Worm (Caenorhabditis elegans) whole organism, mixed stage, embryonic: ENCODE measurements around the gene manf-1.
"Not testable (repeated sequence)": the region's sequence is repeated elsewhere in the genome, so short reads cannot be mapped to it uniquely, and the experiment has no call there.

Experiments used
- M03D4.4 ChIP-seq: sonication (generic microtip); optimal IDR thresholded peaks from 2 replicates; lab custom pipeline; 2017; ENCODE audit warnings: mild to moderate bottlenecking, missing genetic modification characterization, missing compliant biosample characterization
- bed-3 ChIP-seq: fragments of 200-800 bp; sonication (Bioruptor generic); optimal IDR thresholded peaks from 3 replicates; lab custom pipeline; 2018; ENCODE audit warnings: mild to moderate bottlenecking, missing genetic modification characterization, moderate library complexity, missing compliant biosample characterization
- blmp-1 ChIP-seq: fragments of 150-350 bp; optimal IDR thresholded peaks from 2 replicates; lab custom pipeline; 2014; ENCODE audit warnings: missing biosample characterization, missing genetic modification characterization
- ceh-39 ChIP-seq: fragments of 150-350 bp; optimal IDR thresholded peaks from 2 replicates; lab custom pipeline; 2014; ENCODE audit warnings: missing biosample characterization, missing genetic modification characterization
- ceh-43 ChIP-seq: fragments of 200-800 bp; sonication (Bioruptor generic); optimal IDR thresholded peaks from 2 replicates; lab custom pipeline; 2018; ENCODE audit warnings: mild to moderate bottlenecking, missing genetic modification characterization, moderate library complexity, missing compliant biosample characterization
- ceh-83 ChIP-seq: fragments of 200-800 bp; sonication (Bioruptor generic); optimal IDR thresholded peaks from 2 replicates; lab custom pipeline; 2018; ENCODE audit warnings: mild to moderate bottlenecking, missing genetic modification characterization, missing compliant biosample characterization
- ces-1 ChIP-seq: fragments of 150-350 bp; optimal IDR thresholded peaks from 2 replicates; lab custom pipeline; 2014; ENCODE audit warnings: missing biosample characterization, missing genetic modification reagents, missing genetic modification characterization
- drap-1 ChIP-seq: fragments of 200-800 bp; sonication (Bioruptor generic); optimal IDR thresholded peaks from 3 replicates; lab custom pipeline; 2018; ENCODE audit warnings: mild to moderate bottlenecking, missing genetic modification characterization, missing compliant biosample characterization
- elt-1 ChIP-seq: sonication (generic microtip); optimal IDR thresholded peaks from 2 replicates; lab custom pipeline; 2017; ENCODE audit warnings: missing genetic modification characterization, mild to moderate bottlenecking, missing compliant biosample characterization, antibody characterized with exemption, moderate library complexity, borderline replicate concordance; ENCODE audit not compliant: insufficient read depth
- elt-3 ChIP-seq: fragments of 150-350 bp; optimal IDR thresholded peaks from 2 replicates; lab custom pipeline; 2014; ENCODE audit warnings: missing biosample characterization, missing genetic modification characterization
- flh-1 ChIP-seq: fragments of 200-800 bp; sonication (Bioruptor generic); optimal IDR thresholded peaks from 2 replicates; lab custom pipeline; 2018; ENCODE audit warnings: mild to moderate bottlenecking, missing genetic modification characterization, moderate library complexity, missing compliant biosample characterization
- ham-2 ChIP-seq: fragments of 200-800 bp; sonication (Bioruptor generic); optimal IDR thresholded peaks from 2 replicates; lab custom pipeline; 2018; ENCODE audit warnings: mild to moderate bottlenecking, missing genetic modification characterization, missing compliant biosample characterization
- hlh-1 ChIP-seq: fragments of 150-350 bp; optimal IDR thresholded peaks from 2 replicates; lab custom pipeline; 2014; ENCODE audit warnings: missing biosample characterization, missing genetic modification reagents, missing genetic modification characterization
- lin-13 ChIP-seq: fragments of 150-350 bp; optimal IDR thresholded peaks from 2 replicates; lab custom pipeline; 2014; ENCODE audit warnings: missing biosample characterization, missing genetic modification characterization
- lsy-2 ChIP-seq: fragments of 150-350 bp; optimal IDR thresholded peaks from 2 replicates; lab custom pipeline; 2014; ENCODE audit warnings: missing biosample characterization, missing genetic modification characterization
- mls-2 ChIP-seq: sonication (generic microtip); optimal IDR thresholded peaks from 2 replicates; lab custom pipeline; 2016; ENCODE audit warnings: mild to moderate bottlenecking, missing genetic modification characterization, moderate library complexity, missing compliant biosample characterization
- nhr-12 ChIP-seq: fragments of 150-350 bp; optimal IDR thresholded peaks from 2 replicates; lab custom pipeline; 2014; ENCODE audit warnings: missing biosample characterization, missing genetic modification characterization
- nhr-2 ChIP-seq: fragments of 150-350 bp; optimal IDR thresholded peaks from 2 replicates; lab custom pipeline; 2014; ENCODE audit warnings: missing biosample characterization, missing genetic modification characterization
- pha-4 ChIP-seq: fragments of 150-350 bp; optimal IDR thresholded peaks from 2 replicates; lab custom pipeline; 2018; ENCODE audit warnings: missing biosample characterization, missing genetic modification reagents, missing genetic modification characterization
- sem-2 ChIP-seq: fragments of 200-800 bp; sonication (Bioruptor generic); optimal IDR thresholded peaks from 2 replicates; lab custom pipeline; 2018; ENCODE audit warnings: mild to moderate bottlenecking, missing genetic modification characterization, missing compliant biosample characterization
- tbx-8 ChIP-seq: fragments of 200-800 bp; sonication (Bioruptor generic); optimal IDR thresholded peaks from 2 replicates; lab custom pipeline; 2018; ENCODE audit warnings: mild to moderate bottlenecking, missing genetic modification characterization, moderate library complexity, missing compliant biosample characterization
- unc-120 ChIP-seq: sonication (generic microtip); optimal IDR thresholded peaks from 2 replicates; lab custom pipeline; 2017; ENCODE audit warnings: missing genetic modification characterization, missing compliant biosample characterization; ENCODE audit not compliant: poor library complexity, severe bottlenecking
- unc-62 ChIP-seq: fragments of 150-350 bp; optimal IDR thresholded peaks from 2 replicates; lab custom pipeline; 2014; ENCODE audit warnings: missing biosample characterization, missing genetic modification reagents, missing genetic modification characterization
- zip-8 ChIP-seq: fragments of 150-350 bp; optimal IDR thresholded peaks from 2 replicates; lab custom pipeline; 2014; ENCODE audit warnings: missing biosample characterization, missing genetic modification characterization

manf-1 gene

DNA sequence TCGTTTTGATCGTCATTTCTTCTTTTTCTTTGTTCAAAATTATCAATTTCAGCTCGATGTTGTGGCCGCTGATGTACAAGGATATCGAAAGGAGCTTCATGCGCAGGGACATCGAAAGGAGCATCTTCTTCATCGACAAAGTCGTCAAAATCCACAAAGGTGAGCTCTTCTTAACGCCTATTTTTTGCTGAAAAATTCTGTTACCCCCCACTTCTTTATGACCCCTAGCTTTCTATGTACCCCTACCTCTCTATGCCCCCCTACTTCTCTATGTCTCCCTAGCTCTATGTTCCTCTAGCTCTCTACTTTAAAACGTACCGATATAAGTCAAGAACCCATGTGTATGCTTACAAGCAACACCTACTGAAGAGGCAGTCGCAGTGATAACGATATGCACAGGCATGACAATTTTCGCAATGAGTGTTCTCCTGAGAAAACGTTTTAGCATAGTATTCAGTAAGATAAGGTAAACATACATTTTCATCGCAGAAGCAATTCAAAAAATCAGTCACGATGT is 30.5 kb downstream of the manf-1 start, which contains the start of gene Y54G2A.36:
Gene Y54G2A.36 (plus strand): TSS at position 51 of the 517 bp plus-strand sequence.
- TF ChIP-seq elt-3 (tag; lab: Kevin White, UChicago) (no peak), lin-13 (tag; lab: Kevin White, UChicago) (no peak), tbx-8 (GFP tag; lab: Kevin White, UChicago) (no peak), ceh-83 (GFP tag; lab: Kevin White, UChicago) (no peak), unc-62 (GFP tag; lab: Kevin White, UChicago) (no peak), pha-4 (tag; lab: Kevin White, UChicago) (no peak), unc-120 (tag; lab: Kevin White, UChicago) (no peak)

DNA sequence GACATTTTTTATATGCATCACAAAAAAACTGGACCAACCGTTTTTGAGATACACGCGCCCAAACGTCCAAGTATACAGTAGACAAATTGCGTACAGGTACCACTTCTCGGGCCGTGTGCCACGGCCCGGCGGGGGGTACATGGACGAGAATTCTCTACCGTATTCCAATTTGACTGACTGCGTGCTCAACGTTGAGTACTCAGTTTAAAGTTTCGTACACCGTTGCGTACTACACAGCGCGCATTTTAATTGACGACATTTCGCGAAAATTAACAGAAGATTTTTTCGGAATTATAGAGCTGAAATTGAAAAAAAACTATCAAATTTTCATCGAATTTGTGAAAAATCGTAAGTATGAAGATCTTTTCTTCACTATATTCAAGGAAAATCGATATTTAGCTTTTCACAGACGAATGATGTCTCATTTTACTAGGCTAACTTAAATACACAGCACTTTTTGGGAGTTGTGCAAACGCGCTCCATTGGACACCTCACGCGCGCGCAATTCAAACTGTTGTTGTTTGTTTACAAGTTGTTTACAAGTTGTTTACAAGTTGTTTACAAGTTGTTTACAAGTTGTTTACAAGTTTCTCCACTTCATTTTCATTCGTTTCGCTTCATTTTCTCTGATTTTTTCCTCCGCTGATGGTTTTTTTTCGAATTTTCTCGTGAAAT is 32.1 kb downstream of the manf-1 start:
- TF ChIP-seq lsy-2 (tag; lab: Kevin White, UChicago) = peak; percentile 20

DNA sequence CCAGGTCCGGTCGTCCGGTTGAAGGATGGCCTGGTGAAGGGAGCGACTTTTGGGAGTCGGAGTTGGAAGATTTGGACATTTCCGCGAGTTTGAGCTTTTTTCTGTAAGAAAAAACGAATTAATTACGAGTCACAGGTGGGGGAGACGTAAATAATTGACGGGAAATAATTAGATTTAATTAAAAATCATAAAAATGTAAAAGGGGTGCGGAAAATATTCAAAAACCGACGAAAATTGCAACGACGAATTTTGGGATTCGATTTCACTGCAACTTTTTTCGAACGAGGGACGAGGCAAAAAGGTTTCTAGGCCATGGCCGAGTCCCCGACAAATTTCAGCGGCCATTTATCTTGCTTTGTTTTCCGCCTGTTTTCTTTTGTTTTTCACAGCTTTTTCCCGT is 33.6 kb downstream of the manf-1 start, which contains the start of gene Y54G2A.19:
Gene Y54G2A.19 (minus strand): TSS at position 101 of the 400 bp plus-strand sequence.
- not testable (repeated sequence) for TF ChIP-seq nhr-2 (tag; lab: Kevin White, UChicago); blmp-1; hlh-1

DNA sequence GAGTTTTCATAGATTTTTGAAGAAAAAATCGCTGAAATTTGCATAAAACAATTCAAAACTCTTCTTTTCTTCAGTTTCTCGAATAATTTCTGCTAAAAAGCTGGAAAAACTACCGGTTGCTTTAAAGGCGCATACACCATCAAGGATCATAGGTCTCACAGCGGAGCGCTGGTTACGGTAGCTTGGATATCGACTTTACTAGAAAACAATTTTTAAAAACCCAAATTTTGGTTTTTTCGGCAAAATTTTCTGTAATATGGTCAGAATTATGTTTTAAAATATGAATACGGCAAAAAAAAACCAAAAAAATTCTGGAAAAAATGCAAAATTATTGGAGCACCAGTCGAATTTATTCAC is 34.8 kb downstream of the manf-1 start:
- TF ChIP-seq elt-3 (tag; lab: Kevin White, UChicago) (no peak), bed-3 (no peak), elt-1 (no peak), M03D4.4 (tag; lab: Kevin White, UChicago) (no peak), zip-8 (tag; lab: Kevin White, UChicago) (no peak), flh-1 (no peak), drap-1 (GFP tag; lab: Kevin White, UChicago) (no peak), ceh-39 (tag; lab: Kevin White, UChicago) (no peak), pha-4 (tag; lab: Kevin White, UChicago) (no peak), unc-62 (GFP tag; lab: Kevin White, UChicago) (no peak), nhr-12 (tag; lab: Kevin White, UChicago) (no peak), sem-2 (GFP tag; lab: Kevin White, UChicago) (no peak), tbx-8 (GFP tag; lab: Kevin White, UChicago) (no peak), mls-2 (tag; lab: Kevin White, UChicago) (no peak), ceh-43 (GFP tag; lab: Kevin White, UChicago) (no peak), hlh-1 (no peak)
- TF ChIP-seq, all 35 proteins: peak for 0

DNA sequence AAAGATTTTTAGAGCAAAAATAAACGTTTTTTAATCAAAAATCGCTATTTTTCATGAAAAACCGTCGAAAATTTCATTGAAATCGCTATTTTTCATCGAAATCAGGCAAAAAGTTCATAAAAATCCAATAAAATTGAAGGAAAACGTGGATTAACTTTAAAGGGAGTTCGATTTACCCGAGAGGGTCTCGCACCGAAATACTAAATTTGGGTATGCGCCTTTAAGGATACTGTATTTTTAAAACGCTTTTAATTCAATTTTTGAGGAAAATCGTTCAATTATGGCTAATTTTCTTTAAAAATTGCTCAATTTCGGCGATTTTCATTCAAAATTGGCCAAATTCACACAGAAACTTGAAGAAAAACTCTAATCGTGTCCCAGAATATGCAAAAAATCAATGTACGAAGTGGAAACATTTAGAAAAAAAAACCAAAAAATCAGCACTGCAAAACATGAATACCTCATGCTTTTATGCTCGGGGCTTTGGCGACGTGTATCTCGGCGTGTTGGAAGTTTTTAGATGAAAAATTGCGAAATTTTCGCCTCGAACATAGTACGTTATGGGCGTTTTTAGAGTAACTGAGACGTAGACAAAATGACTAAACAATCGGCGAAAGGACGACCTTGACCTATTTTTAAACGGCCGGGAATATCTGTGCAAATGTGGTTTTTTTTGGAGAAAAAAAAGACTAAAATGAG is 35.3 kb downstream of the manf-1 start:
- TF ChIP-seq mls-2 (tag; lab: Kevin White, UChicago) = no peak

DNA sequence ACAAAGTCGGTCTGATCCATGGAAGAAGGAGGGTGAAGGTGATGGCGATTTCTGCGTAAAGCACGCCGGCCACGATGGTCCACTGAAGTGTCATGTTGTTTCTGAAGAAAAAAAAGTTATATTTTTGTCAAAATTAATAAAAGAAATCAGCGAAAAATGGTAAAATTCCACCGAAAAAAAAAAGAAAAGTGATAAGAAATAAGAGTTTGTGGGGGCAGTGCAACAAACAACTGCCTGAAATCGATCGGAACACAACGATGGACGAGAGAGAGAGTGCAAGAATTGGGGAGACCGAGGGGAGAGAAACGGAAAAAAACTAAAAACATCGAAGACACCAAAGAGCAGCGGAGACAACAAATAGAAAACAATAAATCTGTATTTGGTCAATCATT is 35.8 kb downstream of the manf-1 start, which contains the start of gene Y54G2A.18:
Gene Y54G2A.18 (minus strand): TSS at position 101 of the 392 bp plus-strand sequence.
- no peak for TF ChIP-seq ceh-43 (GFP tag; lab: Kevin White, UChicago)
- TF ChIP-seq tbx-8 (GFP tag; lab: Kevin White, UChicago) = no peak
- TF ChIP-seq ces-1 = no peak
- no peak for TF ChIP-seq unc-62 (GFP tag; lab: Kevin White, UChicago)
- no peak for TF ChIP-seq ham-2 (GFP tag; lab: Kevin White, UChicago)
- no peak for TF ChIP-seq M03D4.4 (tag; lab: Kevin White, UChicago)
- TF ChIP-seq hlh-1 = peak; percentile 22
- TF ChIP-seq mls-2 (tag; lab: Kevin White, UChicago) = no peak
